Worm (Caenorhabditis elegans): ENCODE results near the gene srw-91.

Gene srw-91

DNA sequence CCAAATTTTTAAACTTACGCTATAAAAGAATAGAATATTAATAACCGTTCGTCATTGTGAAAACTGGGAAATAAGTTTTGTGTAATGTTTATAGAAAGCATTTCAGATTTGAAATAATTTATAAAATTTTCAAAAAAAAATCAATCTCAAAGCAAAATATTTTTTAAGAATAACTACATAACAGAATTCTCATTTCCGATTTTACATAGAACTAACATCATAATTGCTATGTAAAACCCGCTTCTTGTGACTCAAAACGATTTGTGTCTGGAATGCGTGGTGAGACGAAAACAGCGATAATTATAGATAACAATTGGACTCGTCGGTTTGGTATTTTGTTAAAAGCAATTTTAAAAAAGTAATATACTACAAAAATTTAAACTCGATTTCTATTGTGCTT, at the start of gene srw-91:
Gene srw-91, minus strand, starts transcription at position 101 of the 400 bp plus-strand sequence.
- TF ChIP-seq ama-1 (optimal IDR thresholded peaks at IDR 0.05) (no peak), ztf-1 (GFP tag; conservative IDR thresholded peaks at IDR 0.05) (no peak), lsy-2 (tag; optimal IDR thresholded peaks at IDR 0.05) (no peak), ztf-4 (tag; optimal IDR thresholded peaks at IDR 0.05) (no peak), gmeb-1 (tag; optimal IDR thresholded peaks at IDR 0.05) (no peak), nhr-11 (tag; optimal IDR thresholded peaks at IDR 0.05) (no peak), aly-2 (tag; optimal IDR thresholded peaks at IDR 0.05) (no peak), egl-27 (tag; optimal IDR thresholded peaks at IDR 0.05) (no peak), ztf-11 (tag; optimal IDR thresholded peaks at IDR 0.05) (no peak), mdl-1 (tag; optimal IDR thresholded peaks at IDR 0.05) (no peak), Y55F3AM.14 (GFP tag; optimal IDR thresholded peaks at IDR 0.05) (no peak), R02D3.7 (tag; optimal IDR thresholded peaks at IDR 0.05) (no peak), skn-1 (tag; optimal IDR thresholded peaks at IDR 0.05) (no peak), nhr-25 (tag; optimal IDR thresholded peaks at IDR 0.05) (no peak), elt-1 (tag; optimal IDR thresholded peaks at IDR 0.05) (no peak), sma-3 (GFP tag; optimal IDR thresholded peaks at IDR 0.05) (no peak), mab-5 (tag; optimal IDR thresholded peaks at IDR 0.05) (no peak)

DNA sequence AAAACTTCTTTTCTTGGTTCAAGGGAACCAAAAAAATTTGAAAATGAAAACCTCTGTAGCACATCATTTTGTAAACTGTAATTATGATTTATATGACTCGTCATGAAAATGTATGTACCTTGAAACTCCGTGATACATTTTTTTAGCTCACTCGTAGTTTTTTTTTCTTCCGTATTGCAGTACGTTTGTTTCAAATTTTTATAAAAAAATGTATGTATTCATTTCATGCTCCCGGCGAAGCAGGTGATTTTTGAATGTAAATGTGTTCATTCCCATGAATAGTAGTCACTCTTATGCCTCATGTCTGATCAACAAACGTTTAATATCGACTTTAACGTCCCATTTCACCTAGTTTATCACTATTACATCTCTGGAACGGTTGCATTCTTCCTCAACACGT, 44.7 kb upstream of the srw-91 start, which contains the start of gene sri-27:
Gene sri-27, plus strand, starts transcription at position 301 of the 400 bp plus-strand sequence.
- TF ChIP-seq gmeb-1 (tag; optimal IDR thresholded peaks at IDR 0.05), result no peak
- TF ChIP-seq nhr-12 (tag; optimal IDR thresholded peaks at IDR 0.05), result no peak
- no peak for TF ChIP-seq snpc-4 (tag; optimal IDR thresholded peaks at IDR 0.05)
- no peak for TF ChIP-seq nhr-23 (tag; optimal IDR thresholded peaks at IDR 0.05)
- TF ChIP-seq sem-4 (tag; optimal IDR thresholded peaks at IDR 0.05), result no peak
- TF ChIP-seq zag-1 (tag; optimal IDR thresholded peaks at IDR 0.05), result no peak
- no peak for TF ChIP-seq R02D3.7 (tag; optimal IDR thresholded peaks at IDR 0.05)
- no peak for TF ChIP-seq F13H6.1 (tag; optimal IDR thresholded peaks at IDR 0.05)
- no peak for TF ChIP-seq nhr-77 (tag; optimal IDR thresholded peaks at IDR 0.05)
- TF ChIP-seq mdl-1 (tag; optimal IDR thresholded peaks at IDR 0.05), result no peak
- no peak for TF ChIP-seq crh-2 (tag; optimal IDR thresholded peaks at IDR 0.05)
- no peak for TF ChIP-seq ama-1 (optimal IDR thresholded peaks at IDR 0.05)
- TF ChIP-seq nhr-237 (tag; optimal IDR thresholded peaks at IDR 0.05), result no peak
- no peak for TF ChIP-seq sma-9 (GFP tag; optimal IDR thresholded peaks at IDR 0.05)
- TF ChIP-seq sma-9 (tag; optimal IDR thresholded peaks at IDR 0.05), result no peak

- no peak for TF ChIP-seq ceh-16 (tag; optimal IDR thresholded peaks at IDR 0.05)
- no peak for TF ChIP-seq skn-1 (tag; optimal IDR thresholded peaks at IDR 0.05)
Measured at ce11 chrV:1721966-1722365, 41.3 kb upstream of the srw-91 start, which contains the start of gene srw-101. Gene srw-101 (plus strand): TSS chrV:1722266.

- TF ChIP-seq sem-4 (tag; optimal IDR thresholded peaks at IDR 0.05), result no peak
Measured at ce11 chrV:1719927-1720326, 39.3 kb upstream of the srw-91 start, which contains the start of gene srw-102. Gene srw-102 (plus strand): TSS chrV:1720227.

DNA sequence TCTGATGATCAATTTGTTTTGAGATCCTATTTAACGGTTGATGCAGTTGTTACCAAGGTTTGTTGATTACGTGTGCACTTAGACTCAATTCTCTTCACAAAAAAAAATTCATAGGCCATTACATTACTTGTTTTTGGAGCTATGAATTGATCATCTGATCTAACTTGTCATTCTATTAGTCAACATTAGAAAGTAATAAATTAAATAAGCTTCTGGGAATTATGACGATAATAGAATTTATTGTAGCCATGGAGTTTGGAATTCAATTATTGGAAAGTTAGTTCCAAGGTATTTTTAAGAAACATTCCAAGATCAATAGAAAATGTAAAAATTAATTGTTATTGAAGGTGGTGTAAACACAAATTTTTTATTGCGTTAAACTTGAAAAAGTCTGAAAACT, 37.6 kb upstream of the srw-91 start:
- no peak for TF ChIP-seq fos-1 (tag; optimal IDR thresholded peaks at IDR 0.05)
- TF ChIP-seq ztf-11 (tag; optimal IDR thresholded peaks at IDR 0.05), result no peak
- TF ChIP-seq blmp-1 (tag; optimal IDR thresholded peaks at IDR 0.05; ENCODE audit: insufficient read depth), result no peak
- no peak for TF ChIP-seq nhr-237 (tag; optimal IDR thresholded peaks at IDR 0.05)
- no peak for TF ChIP-seq aly-2 (tag; optimal IDR thresholded peaks at IDR 0.05)
- TF ChIP-seq nhr-129 (tag; optimal IDR thresholded peaks at IDR 0.05), result no peak
- TF ChIP-seq sma-3 (GFP tag; optimal IDR thresholded peaks at IDR 0.05), result no peak
- no peak for TF ChIP-seq sem-4 (tag; optimal IDR thresholded peaks at IDR 0.05)
- no peak for TF ChIP-seq lin-39 (tag; optimal IDR thresholded peaks at IDR 0.05)
- no peak for TF ChIP-seq unc-55 (GFP tag; optimal IDR thresholded peaks at IDR 0.05)

ce11 chrV:1716892-1717291, 36.2 kb upstream of the srw-91 start, which contains the start of gene srw-103:
Gene srw-103 (plus strand): TSS chrV:1717192.
- no peak for TF ChIP-seq mab-5 (tag; optimal IDR thresholded peaks at IDR 0.05)
- TF ChIP-seq crh-2 (tag; optimal IDR thresholded peaks at IDR 0.05), result no peak
- no peak for TF ChIP-seq nhr-11 (tag; optimal IDR thresholded peaks at IDR 0.05)
- no peak for TF ChIP-seq lin-13 (GFP tag; optimal IDR thresholded peaks at IDR 0.05)
- TF ChIP-seq ztf-4 (tag; optimal IDR thresholded peaks at IDR 0.05), result no peak
- TF ChIP-seq nhr-77 (tag; optimal IDR thresholded peaks at IDR 0.05), result no peak
- TF ChIP-seq nhr-23 (tag; optimal IDR thresholded peaks at IDR 0.05), result no peak
- TF ChIP-seq unc-62 (GFP tag; optimal IDR thresholded peaks at IDR 0.05), result no peak
- TF ChIP-seq nhr-129 (tag; optimal IDR thresholded peaks at IDR 0.05), result no peak
- no peak for TF ChIP-seq nhr-237 (tag; optimal IDR thresholded peaks at IDR 0.05)
- TF ChIP-seq nhr-21 (tag; optimal IDR thresholded peaks at IDR 0.05), result no peak
- no peak for TF ChIP-seq aly-2 (tag; optimal IDR thresholded peaks at IDR 0.05)
- no peak for TF ChIP-seq sma-3 (GFP tag; optimal IDR thresholded peaks at IDR 0.05)
- TF ChIP-seq nhr-10 (tag; optimal IDR thresholded peaks at IDR 0.05), result no peak
- no peak for TF ChIP-seq fos-1 (tag; optimal IDR thresholded peaks at IDR 0.05)
- TF ChIP-seq skn-1 (tag; optimal IDR thresholded peaks at IDR 0.05), result no peak
- TF ChIP-seq gmeb-1 (tag; optimal IDR thresholded peaks at IDR 0.05), result no peak
- no peak for TF ChIP-seq Y55F3AM.14 (GFP tag; optimal IDR thresholded peaks at IDR 0.05)
